Worm (Caenorhabditis elegans) whole organism, L3 larva: ENCODE data around the gene Y45G12C.1.

Experiments
- R02D3.7 ChIP-seq: fragments of 150-350 bp; optimal IDR thresholded peaks from 2 replicates; lab custom pipeline; 2014; ENCODE audit warnings: missing biosample characterization, missing genetic modification characterization
- ZK546.5 ChIP-seq: sonication (generic microtip); optimal IDR thresholded peaks from 2 replicates; lab custom pipeline; 2017; ENCODE audit warnings: missing biosample characterization, missing genetic modification characterization
- ama-1 ChIP-seq: fragments of 150-350 bp; optimal IDR thresholded peaks from 2 replicates; lab custom pipeline; 2018
- ceh-16 ChIP-seq: sonication (generic microtip); optimal IDR thresholded peaks from 2 replicates; lab custom pipeline; 2017; ENCODE audit warnings: missing biosample characterization, missing genetic modification characterization
- ceh-28 ChIP-seq: fragments of 150-350 bp; optimal IDR thresholded peaks from 2 replicates; lab custom pipeline; 2014; ENCODE audit warnings: missing biosample characterization, missing genetic modification reagents, missing genetic modification characterization
- ceh-9 ChIP-seq: sonication (generic microtip); optimal IDR thresholded peaks from 2 replicates; lab custom pipeline; 2018; ENCODE audit warnings: missing biosample characterization, missing genetic modification characterization
- egl-27 ChIP-seq: sonication (generic microtip); optimal IDR thresholded peaks from 4 replicates; lab custom pipeline; 2017; ENCODE audit warnings: missing biosample characterization, missing genetic modification reagents, missing genetic modification characterization
- egl-5 ChIP-seq: fragments of 150-350 bp; optimal IDR thresholded peaks from 2 replicates; lab custom pipeline; 2017; ENCODE audit warnings: missing biosample characterization, missing genetic modification reagents, missing genetic modification characterization, inconsistent platforms
- elt-1 ChIP-seq: fragments of 150-350 bp; optimal IDR thresholded peaks from 2 replicates; lab custom pipeline; 2014; ENCODE audit warnings: missing biosample characterization, missing genetic modification characterization
- elt-2 ChIP-seq: sonication (generic microtip); optimal IDR thresholded peaks from 2 replicates; lab custom pipeline; 2016; ENCODE audit warnings: missing genetic modification reagents, mild to moderate bottlenecking, missing genetic modification characterization, missing compliant biosample characterization
- elt-3 ChIP-seq, 3 experiments: fragments of 150-350 bp in 1 of 3; sonication (generic microtip) in 2 of 3; optimal IDR thresholded peaks; 2 replicates in 2 of 3; 4 replicates in 1 of 3; lab custom pipeline; 2014 to 2017; ENCODE audit warnings: missing biosample characterization in 3 of 3, missing genetic modification characterization in 3 of 3
- eor-1 ChIP-seq, 2 experiments: fragments of 150-350 bp; optimal IDR thresholded peaks; 2 replicates each; lab custom pipeline; 2014 to 2018; ENCODE audit warnings: missing biosample characterization in 2 of 2, missing genetic modification characterization in 2 of 2
- fkh-10 ChIP-seq: sonication (generic microtip); optimal IDR thresholded peaks from 2 replicates; lab custom pipeline; 2017; ENCODE audit warnings: missing biosample characterization, missing genetic modification reagents, missing genetic modification characterization
- fos-1 ChIP-seq: fragments of 150-350 bp; optimal IDR thresholded peaks from 2 replicates; lab custom pipeline; 2014; ENCODE audit warnings: missing biosample characterization, missing genetic modification characterization
- hmg-11 ChIP-seq: sonication (generic microtip); optimal IDR thresholded peaks from 2 replicates; lab custom pipeline; 2016; ENCODE audit warnings: missing genetic modification characterization, missing compliant biosample characterization
- jun-1 ChIP-seq: fragments of 150-350 bp; optimal IDR thresholded peaks from 2 replicates; lab custom pipeline; 2014; ENCODE audit warnings: missing biosample characterization, missing genetic modification reagents, missing genetic modification characterization
- mdl-1 ChIP-seq: fragments of 150-350 bp; optimal IDR thresholded peaks from 2 replicates; lab custom pipeline; 2014; ENCODE audit warnings: missing biosample characterization, missing genetic modification characterization
- nfya-1 ChIP-seq: sonication (generic microtip); optimal IDR thresholded peaks from 2 replicates; lab custom pipeline; 2017; ENCODE audit warnings: missing genetic modification characterization, mild to moderate bottlenecking, missing compliant biosample characterization, antibody characterized with exemption, moderate library complexity; ENCODE audit not compliant: insufficient read depth
- nhr-11 ChIP-seq: fragments of 150-350 bp; optimal IDR thresholded peaks from 2 replicates; lab custom pipeline; 2014; ENCODE audit warnings: missing biosample characterization, missing genetic modification characterization
- nhr-12 ChIP-seq: fragments of 150-350 bp; optimal IDR thresholded peaks from 2 replicates; lab custom pipeline; 2014; ENCODE audit warnings: missing biosample characterization, missing genetic modification characterization
- nhr-23 ChIP-seq: fragments of 150-350 bp; optimal IDR thresholded peaks from 2 replicates; lab custom pipeline; 2014; ENCODE audit warnings: missing biosample characterization, missing genetic modification reagents, missing genetic modification characterization
- nhr-25 ChIP-seq: sonication (generic microtip); optimal IDR thresholded peaks from 2 replicates; lab custom pipeline; 2017; ENCODE audit warnings: missing biosample characterization, missing genetic modification characterization
- nhr-28 ChIP-seq: fragments of 150-350 bp; optimal IDR thresholded peaks from 2 replicates; lab custom pipeline; 2014; ENCODE audit warnings: missing biosample characterization, missing genetic modification characterization
- nhr-67 ChIP-seq: fragments of 150-350 bp; optimal IDR thresholded peaks from 2 replicates; lab custom pipeline; 2014; ENCODE audit warnings: missing biosample characterization, missing genetic modification characterization
- nhr-76 ChIP-seq: fragments of 150-350 bp; sonication (generic microtip); optimal IDR thresholded peaks from 5 replicates; lab custom pipeline; 2014; ENCODE audit warnings: missing biosample characterization, missing genetic modification characterization
- pha-4 ChIP-seq: fragments of 150-350 bp; optimal IDR thresholded peaks from 2 replicates; lab custom pipeline; 2014; ENCODE audit warnings: missing biosample characterization, missing genetic modification reagents, missing genetic modification characterization
- sea-2 ChIP-seq: fragments of 150-350 bp; sonication (generic microtip); optimal IDR thresholded peaks from 4 replicates; lab custom pipeline; 2014; ENCODE audit warnings: missing biosample characterization, missing genetic modification reagents, missing genetic modification characterization
- skn-1 ChIP-seq: fragments of 150-350 bp; optimal IDR thresholded peaks from 2 replicates; lab custom pipeline; 2014; ENCODE audit warnings: missing biosample characterization, missing genetic modification characterization
- snpc-4 ChIP-seq: fragments of 150-350 bp; optimal IDR thresholded peaks from 2 replicates; lab custom pipeline; 2014; ENCODE audit warnings: missing biosample characterization, missing genetic modification characterization
- tbx-2 ChIP-seq: sonication (generic microtip); optimal IDR thresholded peaks from 2 replicates; lab custom pipeline; 2016; ENCODE audit warnings: mild to moderate bottlenecking, missing genetic modification characterization, missing compliant biosample characterization
- unc-39 ChIP-seq: sonication (generic microtip); optimal IDR thresholded peaks from 4 replicates; lab custom pipeline; 2017; ENCODE audit warnings: missing biosample characterization, missing genetic modification characterization
- unc-62 ChIP-seq: fragments of 150-350 bp; sonication (generic microtip); optimal IDR thresholded peaks from 4 replicates; lab custom pipeline; 2014; ENCODE audit warnings: missing biosample characterization, missing genetic modification reagents, missing genetic modification characterization

The Y45G12C.1 gene

ce11 chrV:2577603-2578002 lies 12.1 kb downstream of the Y45G12C.1 start, which contains the start of gene srt-4:
srt-4 (plus strand) TSS chrV:2577903.
- TF ChIP-seq nhr-12 (tag; lab: Kevin White, UChicago) (no peak), elt-2 (tag; lab: Kevin White, UChicago) (no peak), ama-1 (lab: Kevin White, UChicago) (no peak), fos-1 (tag; lab: Kevin White, UChicago) (no peak), nhr-23 (tag; lab: Kevin White, UChicago) (no peak), elt-1 (tag; lab: Kevin White, UChicago) (no peak), tbx-2 (tag; lab: Kevin White, UChicago) (no peak), unc-62 (GFP tag; lab: Kevin White, UChicago) (no peak), sea-2 (GFP tag; lab: Kevin White, UChicago) (no peak), elt-3 (tag; optimal IDR thresholded peaks at IDR 0.05; lab: Kevin White, UChicago) (no peak), fkh-10 (GFP tag; lab: Kevin White, UChicago) (no peak), unc-39 (tag; lab: Kevin White, UChicago) (no peak), nhr-11 (tag; lab: Kevin White, UChicago) (no peak), egl-27 (tag; lab: Kevin White, UChicago) (no peak), hmg-11 (tag; lab: Kevin White, UChicago) (no peak)

ce11 chrV:2580598-2580997 lies 15.1 kb downstream of the Y45G12C.1 start, which contains the start of gene C29G2.3:
C29G2.3 (plus strand) TSS chrV:2580898.
- no peak for TF ChIP-seq ZK546.5 (tag; lab: Kevin White, UChicago)
- no peak for TF ChIP-seq sea-2 (GFP tag; lab: Kevin White, UChicago)
- no peak for TF ChIP-seq egl-5
- TF ChIP-seq ceh-28 (tag; lab: Kevin White, UChicago) = no peak
- TF ChIP-seq eor-1 (tag; optimal IDR thresholded peaks at IDR 0.05; lab: Kevin White, UChicago) = no peak
- TF ChIP-seq nhr-67 (tag; lab: Kevin White, UChicago) = no peak
- TF ChIP-seq nhr-23 (tag; lab: Kevin White, UChicago) = no peak
- no peak for TF ChIP-seq ama-1 (lab: Kevin White, UChicago)

- TF ChIP-seq nhr-11 (tag; lab: Kevin White, UChicago) (no peak), skn-1 (tag; lab: Kevin White, UChicago) (no peak), elt-2 (tag; lab: Kevin White, UChicago) (peak; percentile 64), ceh-9 (tag; lab: Kevin White, UChicago) (no peak)
Measured at ce11 chrV:2585727-2586126, 20.2 kb downstream of the Y45G12C.1 start, which contains the start of gene C29G2.6. C29G2.6 (minus strand) TSS chrV:2585908.

ce11 chrV:2589834-2590233 lies 24.4 kb downstream of the Y45G12C.1 start:
- TF ChIP-seq elt-1 (tag; lab: Kevin White, UChicago) = no peak
- TF ChIP-seq nhr-76 (tag; lab: Kevin White, UChicago) = no peak
- no peak for TF ChIP-seq nfya-1 (tag; lab: Kevin White, UChicago)
- TF ChIP-seq ceh-16 (tag; lab: Kevin White, UChicago) = no peak
- no peak for TF ChIP-seq nhr-25
- TF ChIP-seq elt-3 (tag; optimal IDR thresholded peaks at IDR 0.05; lab: Kevin White, UChicago) = no peak
- no peak for TF ChIP-seq nhr-28 (tag; lab: Kevin White, UChicago)
- TF ChIP-seq tbx-2 (tag; lab: Kevin White, UChicago) = no peak
- TF ChIP-seq snpc-4 (tag; lab: Kevin White, UChicago) = no peak
- no peak for TF ChIP-seq R02D3.7 (tag; lab: Kevin White, UChicago)
- no peak for TF ChIP-seq nhr-12 (tag; lab: Kevin White, UChicago)
- no peak for TF ChIP-seq mdl-1
- no peak for TF ChIP-seq ceh-28 (tag; lab: Kevin White, UChicago)
- TF ChIP-seq jun-1 = no peak
- TF ChIP-seq hmg-11 (tag; lab: Kevin White, UChicago) = no peak
- TF ChIP-seq eor-1 (tag; optimal IDR thresholded peaks at IDR 0.05; lab: Kevin White, UChicago) = no peak
- no peak for TF ChIP-seq egl-27 (tag; lab: Kevin White, UChicago)
- TF ChIP-seq ZK546.5 (tag; lab: Kevin White, UChicago) = no peak
- TF ChIP-seq, all 47 proteins: peak for 0

ce11 chrV:2592173-2592676 lies 26.7 kb downstream of the Y45G12C.1 start, which contains the start of gene irg-3:
irg-3 (plus strand) TSS chrV:2592591.
- TF ChIP-seq ceh-9 (tag; lab: Kevin White, UChicago) (no peak), nhr-25 (no peak), pha-4 (no peak), ceh-16 (tag; lab: Kevin White, UChicago) (no peak), elt-2 (tag; lab: Kevin White, UChicago) (peak; percentile 58)
